Fruit fly (Drosophila melanogaster): ENCODE measurements around the gene CG9743.

Gene CG9743

DNA sequence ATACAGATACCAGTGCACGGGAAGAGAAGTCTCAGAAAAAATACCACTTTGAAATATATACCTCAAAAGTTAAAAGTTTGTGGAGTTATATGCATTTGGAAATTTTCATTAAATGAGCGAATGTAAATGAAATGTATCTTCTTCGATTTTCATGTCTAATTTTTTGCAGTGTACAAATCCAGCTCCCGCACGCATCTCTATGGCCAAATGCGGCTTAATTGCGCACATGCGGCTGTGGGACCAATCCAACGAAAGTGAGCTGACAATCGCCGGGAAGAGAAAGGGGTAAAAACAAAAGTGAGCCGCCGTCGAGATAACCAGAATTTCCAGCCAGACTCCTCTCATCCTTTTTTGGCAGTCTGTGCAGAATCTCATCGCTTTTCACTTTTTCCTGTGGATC, 38.6 kb downstream of the CG9743 start (continued):
- peak; percentile 54; the same call in 2 of the 3 replicates for TF ChIP-seq zfh1 (GFP tag; IDR thresholded peaks at IDR 0.05)
- peak; percentile 48; the same call in 1 of the 2 replicates for TF ChIP-seq CG31441 (GFP tag; IDR thresholded peaks at IDR 0.05)
- peak; percentile 42 for TF ChIP-seq CG10979 (tag; optimal IDR thresholded peaks at IDR 0.05)
- no peak for TF ChIP-seq CG31388 (GFP tag; optimal IDR thresholded peaks at IDR 0.05)
- no peak for TF ChIP-seq Taf1 (GFP tag; IDR thresholded peaks at IDR 0.05)
- TF ChIP-seq chif (GFP tag; optimal IDR thresholded peaks at IDR 0.05): peak; percentile 14 to 18
- TF ChIP-seq CG13424 (tag; optimal IDR thresholded peaks at IDR 0.05): peak; percentile 4
- TF ChIP-seq Hmr (GFP tag; optimal IDR thresholded peaks at IDR 0.05): no peak
- peak; percentile 25 for TF ChIP-seq grau (tag; optimal IDR thresholded peaks at IDR 0.05)
- TF ChIP-seq tup (GFP tag; optimal IDR thresholded peaks at IDR 0.05): no peak
- no peak for TF ChIP-seq Usf (GFP tag; optimal IDR thresholded peaks at IDR 0.05)
- TF ChIP-seq Max (GFP tag; optimal IDR thresholded peaks at IDR 0.05): no peak
- TF ChIP-seq tio (GFP tag; optimal IDR thresholded peaks at IDR 0.05): no peak
- TF ChIP-seq ken (GFP tag; IDR thresholded peaks at IDR 0.05): 0 out of 3 replicates have a peak, but pooled peaks have one; percentile 56
- TF ChIP-seq CG15269 (tag; optimal IDR thresholded peaks at IDR 0.05): no peak
- TF ChIP-seq Gsc (GFP tag; IDR thresholded peaks at IDR 0.05): no peak
- TF ChIP-seq CG5245 (GFP tag; optimal IDR thresholded peaks at IDR 0.05): no peak
- TF ChIP-seq dm (GFP tag; optimal IDR thresholded peaks at IDR 0.05): no peak
- TF ChIP-seq CG2116 (GFP tag; optimal IDR thresholded peaks at IDR 0.05): no peak
- 0 out of 2 replicates have a peak, but pooled peaks have one; percentile 18 for TF ChIP-seq CG6272 (GFP tag; IDR thresholded peaks at IDR 0.05)
- TF ChIP-seq CG16813 (GFP tag; IDR thresholded peaks at IDR 0.05; ENCODE audit: partially characterized antibody): no peak
- TF ChIP-seq CG17912 (GFP tag; optimal IDR thresholded peaks at IDR 0.05): no peak
- no peak for TF ChIP-seq CG6765 (GFP tag; optimal IDR thresholded peaks at IDR 0.05)
- TF ChIP-seq CG8388 (GFP tag; optimal IDR thresholded peaks at IDR 0.05): peak; percentile 35
- no peak for TF ChIP-seq pb (GFP tag; optimal IDR thresholded peaks at IDR 0.05)
- TF ChIP-seq zen (tag; optimal IDR thresholded peaks at IDR 0.05): no peak
- TF ChIP-seq GATAe (GFP tag; conservative IDR thresholded peaks at IDR 0.05): no peak
- no peak for TF ChIP-seq fd102C (GFP tag; optimal IDR thresholded peaks at IDR 0.05)
- TF ChIP-seq shn (GFP tag; optimal IDR thresholded peaks at IDR 0.05): peak; percentile 6
- TF ChIP-seq mirr (GFP tag; optimal IDR thresholded peaks at IDR 0.05): no peak
- no peak for TF ChIP-seq CG9609 (GFP tag; optimal IDR thresholded peaks at IDR 0.05)
- TF ChIP-seq vvl (GFP tag; IDR thresholded peaks at IDR 0.05): peak; percentile 84
- no peak for TF ChIP-seq CG17385 (GFP tag; optimal IDR thresholded peaks at IDR 0.05)
- TF ChIP-seq bsh (GFP tag; optimal IDR thresholded peaks at IDR 0.05): peak in 1 of 2 experiments; percentile 45
- TF ChIP-seq HLH3B (GFP tag; IDR thresholded peaks at IDR 0.05): peak; percentile 64
- no peak for TF ChIP-seq Doc2 (GFP tag; IDR thresholded peaks at IDR 0.05)
- TF ChIP-seq CG14014 (GFP tag; IDR thresholded peaks at IDR 0.05): peak; percentile 58
- no peak for TF ChIP-seq CG3163 (GFP tag; optimal IDR thresholded peaks at IDR 0.05)
- no peak for TF ChIP-seq CG15479 (GFP tag; optimal IDR thresholded peaks at IDR 0.05)
- no peak for TF ChIP-seq CG6175 (GFP tag; IDR thresholded peaks at IDR 0.05)
- TF ChIP-seq CG12299 (tag; optimal IDR thresholded peaks at IDR 0.05): no peak
- TF ChIP-seq Drgx (GFP tag; IDR thresholded peaks at IDR 0.05): peak; percentile 86
- TF ChIP-seq Bteb2 (GFP tag; optimal IDR thresholded peaks at IDR 0.05): no peak
- no peak for TF ChIP-seq CG18619 (GFP tag; optimal IDR thresholded peaks at IDR 0.05)
- TF ChIP-seq Bdp1 (GFP tag; optimal IDR thresholded peaks at IDR 0.05): no peak
- TF ChIP-seq Optix (GFP tag; IDR thresholded peaks at IDR 0.05): peak; percentile 15; the same call in 1 of the 3 replicates
- TF ChIP-seq CG3281 (GFP tag; optimal IDR thresholded peaks at IDR 0.05): no peak
- TF ChIP-seq CG13775 (GFP tag; optimal IDR thresholded peaks at IDR 0.05): no peak
- no peak for TF ChIP-seq danr (GFP tag; IDR thresholded peaks at IDR 0.05)
- no peak for TF ChIP-seq pros (GFP tag; optimal IDR thresholded peaks at IDR 0.05)
- TF ChIP-seq croc (GFP tag; conservative IDR thresholded peaks at IDR 0.05): no peak
- peak; percentile 20 for TF ChIP-seq Sox100B (GFP tag; optimal IDR thresholded peaks at IDR 0.05)

Data from whole organism, embryonic.